Fruit fly (Drosophila melanogaster) whole organism, pupa: ENCODE results near the gene jhamt.

ENCODE experiments used
- CG10348 ChIP-seq: fragments of 200-800 bp; sonication (Bioruptor generic); IDR thresholded peaks from 2 replicates; pipeline ENCODE4 v1.3.6; 2022; ENCODE audit warnings: missing biosample characterization, missing genetic modification characterization
- CG12605 ChIP-seq: fragments of 200-800 bp; sonication (Bioruptor generic); IDR thresholded peaks from 2 replicates; pipeline ENCODE4 v1.3.6; 2022; ENCODE audit warnings: missing biosample characterization, missing genetic modification characterization
- CG13204 ChIP-seq: fragments of 200-800 bp; sonication (Bioruptor generic); optimal IDR thresholded peaks from 2 replicates; lab custom pipeline; 2018; ENCODE audit warnings: missing biosample characterization, mild to moderate bottlenecking, missing genetic modification characterization, moderate library complexity
- CG14655 ChIP-seq: fragments of 200-800 bp; sonication (Bioruptor generic); optimal IDR thresholded peaks from 3 replicates; lab custom pipeline; 2017; ENCODE audit warnings: mild to moderate bottlenecking, missing biosample characterization, missing genetic modification reagents, missing genetic modification characterization
- CG15710 ChIP-seq: fragments of 200-800 bp; sonication (Bioruptor generic); optimal IDR thresholded peaks from 2 replicates; lab custom pipeline; 2018; ENCODE audit warnings: missing biosample characterization, mild to moderate bottlenecking, missing genetic modification characterization, moderate library complexity
- CG17806 ChIP-seq: fragments of 200-800 bp; sonication (Bioruptor generic); optimal IDR thresholded peaks from 2 replicates; lab custom pipeline; 2018; ENCODE audit warnings: missing biosample characterization, mild to moderate bottlenecking, missing genetic modification characterization, moderate library complexity
- CG32121 ChIP-seq: fragments of 200-800 bp; sonication (Bioruptor generic); IDR thresholded peaks from 2 replicates; pipeline ENCODE4 v1.3.6; 2022; ENCODE audit warnings: missing biosample characterization, missing genetic modification characterization
- CG34367 ChIP-seq: fragments of 200-800 bp; sonication (Bioruptor generic); optimal IDR thresholded peaks from 2 replicates; lab custom pipeline; 2018; ENCODE audit warnings: missing biosample characterization, mild to moderate bottlenecking, missing genetic modification characterization
- CG4496 ChIP-seq: fragments of 200-800 bp; sonication (Bioruptor generic); IDR thresholded peaks from 3 replicates; pipeline ENCODE4 v1.3.6; 2022; ENCODE audit warnings: missing biosample characterization, missing genetic modification characterization
- CG8159 ChIP-seq: fragments of 200-800 bp; sonication (Bioruptor generic); optimal IDR thresholded peaks from 3 replicates; lab custom pipeline; 2018; ENCODE audit warnings: missing biosample characterization, mild to moderate bottlenecking, missing genetic modification characterization, moderate library complexity
- CG8301 ChIP-seq: fragments of 200-800 bp; sonication (Bioruptor generic); optimal IDR thresholded peaks from 2 replicates; lab custom pipeline; 2018; ENCODE audit warnings: missing biosample characterization, mild to moderate bottlenecking, missing genetic modification characterization
- CG9948 ChIP-seq: fragments of 200-800 bp; sonication (Bioruptor generic); optimal IDR thresholded peaks from 2 replicates; lab custom pipeline; 2018; ENCODE audit warnings: missing biosample characterization, mild to moderate bottlenecking, missing genetic modification characterization, moderate library complexity
- D1 ChIP-seq: fragments of 200-800 bp; sonication (Bioruptor generic); optimal IDR thresholded peaks from 2 replicates; lab custom pipeline; 2018; ENCODE audit warnings: missing biosample characterization, mild to moderate bottlenecking, missing genetic modification characterization, moderate library complexity
- EcR ChIP-seq: fragments of 200-800 bp; sonication (Bioruptor generic); optimal IDR thresholded peaks from 3 replicates; lab custom pipeline; 2019; ENCODE audit warnings: missing biosample characterization, missing genetic modification characterization, mild to moderate bottlenecking, moderate library complexity, missing genetic modification reagents
- Ets98B ChIP-seq: fragments of 200-800 bp; sonication (Bioruptor generic); IDR thresholded peaks from 2 replicates; pipeline ENCODE4 v1.3.6; 2022; ENCODE audit warnings: missing biosample characterization, missing genetic modification characterization
- Pif1A ChIP-seq: fragments of 200-800 bp; sonication (Bioruptor generic); optimal IDR thresholded peaks from 3 replicates; lab custom pipeline; 2016; ENCODE audit warnings: missing biosample characterization, missing genetic modification characterization
- Pif1B ChIP-seq: fragments of 200-800 bp; sonication (Bioruptor generic); optimal IDR thresholded peaks from 3 replicates; lab custom pipeline; 2016; ENCODE audit warnings: missing biosample characterization, missing genetic modification characterization
- Snoo ChIP-seq: fragments of 200-800 bp; sonication (Bioruptor generic); optimal IDR thresholded peaks from 3 replicates; lab custom pipeline; 2017; ENCODE audit warnings: missing biosample characterization, mild to moderate bottlenecking, missing genetic modification characterization, inconsistent platforms
- fd96Ca ChIP-seq: fragments of 200-800 bp; sonication (Bioruptor generic); IDR thresholded peaks from 3 replicates; pipeline ENCODE4 v1.3.6; 2022; ENCODE audit warnings: missing biosample characterization, missing genetic modification characterization
- gl ChIP-seq: fragments of 200-800 bp; sonication (Bioruptor generic); optimal IDR thresholded peaks from 2 replicates; lab custom pipeline; 2018; ENCODE audit warnings: missing biosample characterization, mild to moderate bottlenecking, missing genetic modification characterization
- rn ChIP-seq: fragments of 200-800 bp; sonication (Bioruptor generic); IDR thresholded peaks from 2 replicates; pipeline ENCODE4 v1.3.6; 2022; ENCODE audit warnings: missing biosample characterization, missing genetic modification characterization

jhamt gene

DNA sequence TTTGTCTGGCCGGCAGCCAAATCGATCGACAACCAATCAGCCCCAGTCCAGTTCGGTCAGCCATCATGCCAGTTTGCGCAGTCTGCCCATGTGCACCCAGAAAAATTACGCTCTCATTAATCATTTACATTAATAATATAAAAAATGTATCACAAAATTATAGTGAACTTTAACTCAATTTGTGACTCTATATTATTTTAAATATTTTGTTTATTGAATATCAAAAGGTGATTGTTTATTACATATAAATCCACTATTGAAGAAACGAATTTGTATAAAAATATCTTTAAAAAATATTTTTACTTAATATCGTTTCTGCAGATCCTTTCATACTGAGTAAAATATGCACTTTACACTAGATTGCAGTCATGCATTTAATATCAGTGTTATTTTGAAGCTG is 41.6 kb downstream of the jhamt start:
- TF ChIP-seq CG17806 (tag; lab: Kevin White, UChicago) (peak; percentile 25), CG10348 (GFP tag; lab: Robert Waterston, UW) (no peak), rn (GFP tag; lab: Robert Waterston, UW) (no peak), CG32121 (GFP tag; lab: Robert Waterston, UW) (no peak), fd96Ca (GFP tag; lab: Robert Waterston, UW) (no peak), Snoo (tag; lab: Kevin White, UChicago) (peak; percentile 30), Pif1A (GFP tag; lab: Kevin White, UChicago) (no peak), CG14655 (GFP tag; lab: Kevin White, UChicago) (peak; percentile 52), CG12605 (GFP tag; lab: Robert Waterston, UW) (no peak), CG34367 (tag; lab: Kevin White, UChicago) (no peak), Pif1B (GFP tag; lab: Kevin White, UChicago) (peak; percentile 5), EcR (GFP tag; lab: Kevin White, UChicago) (no peak), CG4496 (GFP tag; lab: Robert Waterston, UW) (no peak), CG13204 (GFP tag; lab: Kevin White, UChicago) (no peak), CG8301 (tag; lab: Kevin White, UChicago) (peak; percentile 22), CG15710 (tag; lab: Kevin White, UChicago) (peak; percentile 49), CG9948 (peak; percentile 28), CG8159 (tag; lab: Kevin White, UChicago) (peak; percentile 54), gl (no peak), D1 (tag; lab: Kevin White, UChicago) (no peak), Ets98B (GFP tag; lab: Robert Waterston, UW) (no peak)

DNA sequence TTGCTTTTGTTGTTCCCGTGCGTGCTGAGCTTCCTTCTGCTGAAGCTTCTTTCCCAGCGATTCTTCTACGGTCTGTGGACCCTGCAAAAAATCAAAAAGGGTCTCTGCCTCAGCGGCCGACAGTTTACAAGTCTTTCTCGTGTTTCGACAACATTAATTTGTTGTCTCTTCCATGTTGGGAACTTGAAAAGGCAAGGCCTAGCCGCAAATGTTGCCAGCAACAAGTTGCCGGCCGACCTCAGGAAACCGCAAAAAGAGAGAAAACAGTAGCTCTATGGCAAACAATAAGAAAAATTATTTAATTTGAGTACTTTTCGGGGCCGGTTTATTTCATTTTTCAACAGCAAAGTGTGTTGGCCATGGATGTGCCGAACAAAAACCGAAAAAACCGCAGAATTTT is 48.1 kb downstream of the jhamt start:
- no peak for TF ChIP-seq CG8159 (tag; lab: Kevin White, UChicago)
- TF ChIP-seq CG8301 (tag; lab: Kevin White, UChicago) = no peak
- no peak for TF ChIP-seq CG17806 (tag; lab: Kevin White, UChicago)
- TF ChIP-seq CG10348 (GFP tag; lab: Robert Waterston, UW) = no peak
